Fruit fly (Drosophila melanogaster) whole organism, embryonic: ENCODE data around the gene CG3726.

Source experiments
- Adf1 ChIP-seq: fragments of 200-800 bp; sonication (Bioruptor generic); IDR thresholded peaks from 2 replicates; pipeline ENCODE4 v1.3.6; 2022; ENCODE audit warnings: missing biosample characterization, missing genetic modification characterization
- Awh ChIP-seq: fragments of 200-800 bp; sonication (Bioruptor generic); IDR thresholded peaks from 2 replicates; pipeline ENCODE4, ENCODE4 v1.3.6; 2022; ENCODE audit warnings: missing biosample characterization, missing genetic modification characterization
- BtbVII ChIP-seq: fragments of 200-800 bp; sonication (Bioruptor generic); optimal IDR thresholded peaks from 3 replicates; lab custom pipeline; 2017; ENCODE audit warnings: missing biosample characterization, mild to moderate bottlenecking, missing genetic modification characterization
- CG10147 ChIP-seq: fragments of 200-800 bp; sonication (Bioruptor generic); optimal IDR thresholded peaks from 2 replicates; lab custom pipeline; 2019; ENCODE audit warnings: missing biosample characterization, mild to moderate bottlenecking, missing genetic modification characterization, moderate library complexity
- CG11398 ChIP-seq: fragments of 200-800 bp; sonication (Bioruptor generic); optimal IDR thresholded peaks from 2 replicates; lab custom pipeline; 2016; ENCODE audit warnings: missing biosample characterization, missing genetic modification characterization
- CG11504 ChIP-seq: fragments of 200-800 bp; sonication (Bioruptor generic); optimal IDR thresholded peaks from 3 replicates; lab custom pipeline; 2019; ENCODE audit warnings: missing biosample characterization, mild to moderate bottlenecking, missing genetic modification characterization, moderate library complexity
- CG11723 ChIP-seq: fragments of 200-800 bp; sonication (Bioruptor generic); optimal IDR thresholded peaks from 2 replicates; lab custom pipeline; 2017; ENCODE audit warnings: missing biosample characterization, mild to moderate bottlenecking, missing genetic modification characterization
- CG13123 ChIP-seq: fragments of 200-800 bp; sonication (Bioruptor generic); optimal IDR thresholded peaks from 2 replicates; lab custom pipeline; 2016; ENCODE audit warnings: missing biosample characterization, missing genetic modification characterization
- CG14710 ChIP-seq: fragments of 200-800 bp; sonication (Bioruptor generic); optimal IDR thresholded peaks from 3 replicates; lab custom pipeline; 2019; ENCODE audit warnings: missing biosample characterization, mild to moderate bottlenecking, missing genetic modification characterization, moderate library complexity
- CG1529 ChIP-seq: fragments of 200-800 bp; sonication (Bioruptor generic); optimal IDR thresholded peaks from 3 replicates; lab custom pipeline; 2018; ENCODE audit warnings: missing biosample characterization, missing genetic modification characterization
- CG17912 ChIP-seq: fragments of 200-800 bp; sonication (Bioruptor generic); optimal IDR thresholded peaks from 2 replicates; lab custom pipeline; 2018; ENCODE audit warnings: missing biosample characterization, mild to moderate bottlenecking, missing genetic modification characterization
- CG2116 ChIP-seq: fragments of 200-800 bp; sonication (Bioruptor generic); optimal IDR thresholded peaks from 3 replicates; lab custom pipeline; 2018; ENCODE audit warnings: missing biosample characterization, mild to moderate bottlenecking, missing genetic modification characterization
- CG31388 ChIP-seq: fragments of 200-800 bp; sonication (Bioruptor generic); optimal IDR thresholded peaks from 2 replicates; lab custom pipeline; 2016; ENCODE audit warnings: missing biosample characterization, missing genetic modification characterization
- CG33213 ChIP-seq: fragments of 200-800 bp; sonication (Bioruptor generic); optimal IDR thresholded peaks from 3 replicates; lab custom pipeline; 2016; ENCODE audit warnings: missing biosample characterization, missing genetic modification characterization
- CG33557 ChIP-seq: fragments of 200-800 bp; sonication (Bioruptor generic); optimal IDR thresholded peaks from 2 replicates; lab custom pipeline; 2019; ENCODE audit warnings: missing biosample characterization, mild to moderate bottlenecking, missing genetic modification characterization, moderate library complexity
- CG34422 ChIP-seq: fragments of 200-800 bp; sonication (Bioruptor generic); IDR thresholded peaks from 3 replicates; pipeline ENCODE4 v1.3.6; 2022; ENCODE audit warnings: missing biosample characterization, missing genetic modification characterization
- CG4730 ChIP-seq: fragments of 200-800 bp; sonication (Bioruptor generic); IDR thresholded peaks from 2 replicates; pipeline ENCODE4 v1.3.6; 2022; ENCODE audit warnings: missing biosample characterization, missing genetic modification characterization
- CG7963 ChIP-seq: fragments of 200-800 bp; sonication (Bioruptor generic); IDR thresholded peaks from 3 replicates; pipeline ENCODE4 v1.3.6; 2022; ENCODE audit warnings: missing biosample characterization, missing genetic modification characterization; ENCODE audit not compliant: partially characterized antibody
- Chrac-16 ChIP-seq: fragments of 200-800 bp; sonication (Bioruptor generic); optimal IDR thresholded peaks from 3 replicates; lab custom pipeline; 2016; ENCODE audit warnings: missing biosample characterization, missing genetic modification characterization
- CoRest ChIP-seq: fragments of 200-800 bp; sonication (Bioruptor generic); optimal IDR thresholded peaks from 3 replicates; lab custom pipeline; 2018; ENCODE audit warnings: missing biosample characterization, mild to moderate bottlenecking, missing genetic modification characterization, moderate library complexity
- Dp ChIP-seq: fragments of 200-800 bp; sonication (Bioruptor generic); optimal IDR thresholded peaks from 2 replicates; lab custom pipeline; 2018; ENCODE audit warnings: missing biosample characterization, mild to moderate bottlenecking, missing genetic modification characterization, moderate library complexity
- Dref ChIP-seq: fragments of 200-800 bp; sonication (Bioruptor generic); IDR thresholded peaks from 2 replicates; pipeline ENCODE4 v1.3.6; 2022; ENCODE audit warnings: missing biosample characterization, missing genetic modification characterization
- E2f1 ChIP-seq: fragments of 200-800 bp; sonication (Bioruptor generic); IDR thresholded peaks from 2 replicates; pipeline ENCODE4 v1.3.6; 2022; ENCODE audit warnings: missing biosample characterization, missing genetic modification characterization
- Hand ChIP-seq: fragments of 200-800 bp; sonication (Bioruptor generic); optimal IDR thresholded peaks from 2 replicates; lab custom pipeline; 2017; ENCODE audit warnings: mild to moderate bottlenecking, missing biosample characterization, missing genetic modification reagents, missing genetic modification characterization
- Hsf ChIP-seq: fragments of 200-800 bp; sonication (Bioruptor generic); optimal IDR thresholded peaks from 3 replicates; lab custom pipeline; 2016; ENCODE audit warnings: missing biosample characterization, missing genetic modification characterization
- Lhr ChIP-seq: fragments of 200-800 bp; sonication (Bioruptor generic); optimal IDR thresholded peaks from 3 replicates; lab custom pipeline; 2017; ENCODE audit warnings: mild to moderate bottlenecking, missing biosample characterization, missing genetic modification reagents, missing genetic modification characterization
- Oaz ChIP-seq: fragments of 200-800 bp; sonication (Bioruptor generic); IDR thresholded peaks from 2 replicates; pipeline ENCODE4 v1.3.6; 2022; ENCODE audit warnings: missing biosample characterization, missing genetic modification characterization
- Ssrp ChIP-seq: fragments of 200-800 bp; sonication (Bioruptor generic); optimal IDR thresholded peaks from 2 replicates; lab custom pipeline; 2018; ENCODE audit warnings: missing biosample characterization, mild to moderate bottlenecking, missing genetic modification characterization, moderate library complexity
- Tbp ChIP-seq: fragments of >200 bp; optimal IDR thresholded peaks from 2 replicates; lab custom pipeline; 2018; ENCODE audit warnings: missing biosample characterization, missing genetic modification characterization
- bab2 ChIP-seq: fragments of 200-800 bp; sonication (Bioruptor generic); optimal IDR thresholded peaks from 2 replicates; lab custom pipeline; 2016; ENCODE audit warnings: missing biosample characterization, missing genetic modification characterization
- eve ChIP-seq, 2 experiments: fragments of >200 bp; optimal IDR thresholded peaks; 2 replicates each; lab custom pipeline; 2017; ENCODE audit warnings: missing biosample characterization in 2 of 2, missing genetic modification characterization in 2 of 2
- gfzf ChIP-seq: fragments of 200-800 bp; sonication (Bioruptor generic); optimal IDR thresholded peaks from 2 replicates; lab custom pipeline; 2016; ENCODE audit warnings: missing biosample characterization, mild to moderate bottlenecking, missing genetic modification characterization, moderate library complexity
- gt ChIP-seq: fragments of 200-800 bp; sonication (Bioruptor generic); IDR thresholded peaks from 2 replicates; pipeline ENCODE4 v1.3.6; 2022; ENCODE audit warnings: missing biosample characterization, missing genetic modification characterization
- lilli ChIP-seq: fragments of 200-800 bp; sonication (Bioruptor generic); optimal IDR thresholded peaks from 3 replicates; lab custom pipeline; 2016; ENCODE audit warnings: missing biosample characterization, missing genetic modification characterization
- lola ChIP-seq, 3 experiments: fragments of >200 bp in 2 of 3; fragments of 200-800 bp in 1 of 3; sonication (Bioruptor generic) in 1 of 3; optimal IDR thresholded peaks; 2 replicates each; lab custom pipeline; 2017 to 2019; ENCODE audit warnings: missing biosample characterization in 3 of 3, missing genetic modification characterization in 3 of 3, mild to moderate bottlenecking in 1 of 3, moderate library complexity in 1 of 3
- lov ChIP-seq, 2 experiments: fragments of 200-800 bp in 1 of 2; fragments of >200 bp in 1 of 2; sonication (Bioruptor generic) in 1 of 2; IDR thresholded peaks in 1 of 2; optimal IDR thresholded peaks in 1 of 2; 2 replicates in 1 of 2; 3 replicates in 1 of 2; pipeline versions ENCODE4 v1.3.6 to Lab custom; 2017 to 2022; ENCODE audit warnings: missing biosample characterization in 1 of 2, missing genetic modification characterization in 1 of 2
- odd ChIP-seq: fragments of 200-800 bp; sonication (Bioruptor generic); optimal IDR thresholded peaks from 2 replicates; lab custom pipeline; 2017; ENCODE audit warnings: missing biosample characterization, mild to moderate bottlenecking, missing genetic modification characterization
- pfk ChIP-seq: fragments of 200-800 bp; sonication (Bioruptor generic); optimal IDR thresholded peaks from 2 replicates; lab custom pipeline; 2018; ENCODE audit warnings: missing biosample characterization, mild to moderate bottlenecking, missing genetic modification characterization, moderate library complexity
- ssp ChIP-seq: fragments of 200-800 bp; sonication (Bioruptor generic); IDR thresholded peaks from 2 replicates; pipeline ENCODE4 v1.3.6; 2022; ENCODE audit warnings: missing biosample characterization, missing genetic modification characterization
- tna ChIP-seq: fragments of 200-800 bp; sonication (Bioruptor generic); IDR thresholded peaks from 2 replicates; pipeline ENCODE4 v1.3.6; 2022; ENCODE audit warnings: missing biosample characterization, missing genetic modification characterization; ENCODE audit not compliant: partially characterized antibody
- toy ChIP-seq: fragments of 200-800 bp; sonication (Bioruptor generic); IDR thresholded peaks from 2 replicates; pipeline ENCODE4 v1.3.6; 2022; ENCODE audit warnings: missing biosample characterization, missing genetic modification characterization
- ttk ChIP-seq: fragments of 200-800 bp; sonication (Bioruptor generic); IDR thresholded peaks from 2 replicates; pipeline ENCODE4 v2.1.2; 2022; ENCODE audit warnings: missing biosample characterization, missing genetic modification characterization
- tup ChIP-seq: fragments of 200-800 bp; sonication (Bioruptor generic); optimal IDR thresholded peaks from 2 replicates; lab custom pipeline; 2016; ENCODE audit warnings: missing biosample characterization, mild to moderate bottlenecking, missing genetic modification characterization, moderate library complexity
- unc-4 ChIP-seq: fragments of 200-800 bp; sonication (Bioruptor generic); IDR thresholded peaks from 2 replicates; pipeline ENCODE4 v1.3.6; 2022; ENCODE audit warnings: missing biosample characterization, missing genetic modification characterization; ENCODE audit not compliant: partially characterized antibody
- usp ChIP-seq: fragments of >200 bp; optimal IDR thresholded peaks from 2 replicates; lab custom pipeline; 2017; ENCODE audit warnings: missing biosample characterization, missing genetic modification characterization
- yki ChIP-seq: fragments of >200 bp; optimal IDR thresholded peaks from 3 replicates; lab custom pipeline; 2018
- zen2 ChIP-seq: fragments of 200-800 bp; sonication (Bioruptor generic); IDR thresholded peaks from 3 replicates; pipeline ENCODE4 v1.3.6; 2022; ENCODE audit warnings: missing biosample characterization, missing genetic modification characterization; ENCODE audit not compliant: partially characterized antibody
- zf30C ChIP-seq: fragments of 200-800 bp; sonication (Bioruptor generic); optimal IDR thresholded peaks from 3 replicates; lab custom pipeline; 2018; ENCODE audit warnings: missing biosample characterization, mild to moderate bottlenecking, missing genetic modification characterization

The CG3726 gene

DNA sequence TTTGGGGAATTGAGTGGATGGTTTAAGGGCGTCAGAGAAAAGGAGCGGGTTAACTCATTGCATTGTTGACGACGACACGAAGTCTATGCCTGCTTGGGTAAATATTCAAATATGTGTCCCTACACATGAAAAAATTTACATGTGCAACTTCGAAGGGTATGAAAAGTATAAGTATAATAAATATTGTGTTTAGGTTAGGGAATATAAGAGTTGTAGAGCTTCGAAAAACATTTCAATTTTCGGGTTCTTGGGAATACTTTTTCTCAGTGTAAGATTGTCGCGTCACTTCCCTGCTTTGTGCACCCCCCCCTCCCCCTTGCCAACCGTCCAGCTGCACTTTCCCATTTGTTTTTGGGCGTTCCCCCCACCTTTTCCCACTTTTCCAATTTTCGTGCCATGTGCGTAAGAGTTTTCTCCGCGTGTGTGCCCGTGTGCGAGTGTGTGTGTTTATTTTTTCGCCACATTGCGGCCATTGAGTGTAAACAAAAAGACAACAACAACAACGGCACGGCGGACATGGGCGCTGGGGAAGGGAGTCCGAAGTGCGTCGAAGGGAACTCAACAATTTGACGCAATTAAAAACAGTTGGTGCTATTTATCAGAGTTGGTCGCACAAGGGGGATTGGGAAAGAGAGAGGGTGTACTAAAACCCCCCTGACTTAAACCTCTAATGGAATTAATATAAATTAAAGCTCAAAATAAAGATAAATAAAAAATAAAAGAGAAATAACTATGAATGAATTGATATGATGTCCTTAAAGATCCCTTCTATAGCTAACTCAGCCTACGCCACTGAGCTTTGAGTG lies 53.2 kb downstream of the CG3726 start (continued):
- TF ChIP-seq CG4730, result peak; percentile 25; the same call in 1 of the 2 replicates
- TF ChIP-seq E2f1 (GFP tag; lab: Robert Waterston, UW), result peak; percentile 49
- TF ChIP-seq CG1529 (GFP tag; lab: Kevin White, UChicago), result peak; percentile 13
- no peak for TF ChIP-seq zen2
- no peak for TF ChIP-seq BtbVII (GFP tag; lab: Kevin White, UChicago)
- peak; percentile 42 for TF ChIP-seq Chrac-16 (GFP tag; lab: Kevin White, UChicago)
- no peak for TF ChIP-seq Tbp
- TF ChIP-seq eve (GFP tag; optimal IDR thresholded peaks at IDR 0.05; lab: Kevin White, UChicago), result peak in 1 of 2 experiments; percentile 16
- peak; percentile 46 for TF ChIP-seq CoRest (tag; lab: Kevin White, UChicago)
- no peak for TF ChIP-seq CG2116 (GFP tag; lab: Kevin White, UChicago)
- TF ChIP-seq Ssrp, result peak; percentile 58
- no peak for TF ChIP-seq tna (GFP tag; lab: Robert Waterston, UW)
- TF ChIP-seq CG33557 (GFP tag; lab: Kevin White, UChicago), result peak; percentile 11
- TF ChIP-seq zf30C, result peak; percentile 60
- peak; percentile 4 for TF ChIP-seq bab2 (GFP tag; lab: Kevin White, UChicago)
- TF ChIP-seq Hand, result peak; percentile 57
- TF ChIP-seq CG11723 (GFP tag; lab: Kevin White, UChicago), result no peak
- no peak for TF ChIP-seq pfk (GFP tag; lab: Kevin White, UChicago)
- peak; percentile 1 for TF ChIP-seq odd (GFP tag; lab: Kevin White, UChicago)
- peak; percentile 38; the same call in 1 of the 3 replicates for TF ChIP-seq CG34422 (GFP tag; lab: Robert Waterston, UW)
- TF ChIP-seq CG14710 (tag; lab: Kevin White, UChicago), result peak; percentile 45
- 0 out of 2 replicates have a peak, but pooled peaks have one; percentile 11 for TF ChIP-seq Awh (GFP tag; lab: Robert Waterston, UW)
- no peak for TF ChIP-seq Lhr (GFP tag; lab: Kevin White, UChicago)
- TF ChIP-seq Dp (GFP tag; lab: Kevin White, UChicago), result no peak
- no peak for TF ChIP-seq lov (optimal IDR thresholded peaks at IDR 0.05; lab: Kevin White, UChicago)
- TF ChIP-seq lov (GFP tag; IDR thresholded peaks at IDR 0.05; lab: Robert Waterston, UW), result no peak
- TF ChIP-seq CG11504, result peak; percentile 56
- peak; percentile 51 for TF ChIP-seq ssp (GFP tag; lab: Robert Waterston, UW)
- TF ChIP-seq Hsf (GFP tag; lab: Kevin White, UChicago), result peak; percentile 35
- TF ChIP-seq yki (lab: Kevin White, UChicago), result no peak
- TF ChIP-seq Adf1 (GFP tag; lab: Robert Waterston, UW), result no peak
- TF ChIP-seq Dref (GFP tag; lab: Robert Waterston, UW), result no peak
- TF ChIP-seq CG7963 (GFP tag; lab: Robert Waterston, UW), result no peak
- TF ChIP-seq CG31388 (GFP tag; lab: Kevin White, UChicago), result no peak
- TF ChIP-seq CG11398, result no peak
- TF ChIP-seq gfzf (GFP tag; lab: Kevin White, UChicago), result no peak
- peak; percentile 18; the same call in 1 of the 2 replicates for TF ChIP-seq Oaz
- no peak for TF ChIP-seq CG17912 (GFP tag; lab: Kevin White, UChicago)
- no peak for TF ChIP-seq toy
- no peak for TF ChIP-seq unc-4
- no peak for TF ChIP-seq tup
- TF ChIP-seq CG13123 (GFP tag; lab: Kevin White, UChicago), result no peak
- no peak for TF ChIP-seq CG33213 (GFP tag; lab: Kevin White, UChicago)
- TF ChIP-seq lola (GFP tag; optimal IDR thresholded peaks at IDR 0.05; lab: Kevin White, UChicago), result peak in 1 of 3 experiments; percentile 38
- peak; percentile 26; the same call in 1 of the 2 replicates for TF ChIP-seq ttk (GFP tag; lab: Robert Waterston, UW)
- no peak for TF ChIP-seq usp
- no peak for TF ChIP-seq gt
- TF ChIP-seq lilli (GFP tag; lab: Kevin White, UChicago), result peak; percentile 23
- TF ChIP-seq CG10147 (GFP tag; lab: Kevin White, UChicago), result peak; percentile 23
